Worm (Caenorhabditis elegans) whole organism, late embryonic: ENCODE measurements around the gene F35C11.6.

ENCODE experiments used
- C08G9.2 ChIP-seq: sonication (generic microtip); optimal IDR thresholded peaks from 2 replicates; lab custom pipeline; 2016; ENCODE audit warnings: mild to moderate bottlenecking, missing genetic modification characterization, moderate library complexity, missing compliant biosample characterization
- K02D7.2 ChIP-seq: sonication (generic microtip); optimal IDR thresholded peaks from 2 replicates; lab custom pipeline; 2017; ENCODE audit warnings: mild to moderate bottlenecking, missing genetic modification characterization, missing compliant biosample characterization
- T23F11.4 ChIP-seq: fragments of 200-800 bp; sonication (Bioruptor generic); optimal IDR thresholded peaks from 2 replicates; lab custom pipeline; 2018; ENCODE audit warnings: mild to moderate bottlenecking, missing genetic modification characterization, missing compliant biosample characterization
- Y22D7AL.16 ChIP-seq: sonication (generic microtip); optimal IDR thresholded peaks from 2 replicates; lab custom pipeline; 2016; ENCODE audit warnings: missing genetic modification characterization, missing compliant biosample characterization
- ama-1 ChIP-seq: fragments of 150-350 bp; optimal IDR thresholded peaks from 2 replicates; lab custom pipeline; 2014
- ceh-22 ChIP-seq: sonication (generic microtip); optimal IDR thresholded peaks from 2 replicates; lab custom pipeline; 2017; ENCODE audit warnings: missing biosample characterization, missing genetic modification characterization
- ceh-24 ChIP-seq: sonication (generic microtip); optimal IDR thresholded peaks from 2 replicates; lab custom pipeline; 2016; ENCODE audit warnings: mild to moderate bottlenecking, missing genetic modification characterization, missing compliant biosample characterization
- ceh-30 ChIP-seq: fragments of 150-350 bp; optimal IDR thresholded peaks from 2 replicates; lab custom pipeline; 2014; ENCODE audit warnings: missing biosample characterization, missing genetic modification characterization
- elt-2 ChIP-seq: sonication (generic microtip); optimal IDR thresholded peaks from 2 replicates; lab custom pipeline; 2016; ENCODE audit warnings: missing genetic modification reagents, missing genetic modification characterization, missing compliant biosample characterization
- eyg-1 ChIP-seq: sonication (generic microtip); optimal IDR thresholded peaks from 2 replicates; lab custom pipeline; 2016; ENCODE audit warnings: missing genotype, missing genetic modification characterization, missing compliant biosample characterization
- fax-1 ChIP-seq: sonication (generic microtip); optimal IDR thresholded peaks from 2 replicates; lab custom pipeline; 2016; ENCODE audit warnings: missing genotype, missing genetic modification characterization, missing compliant biosample characterization
- fkh-6 ChIP-seq: sonication (generic microtip); optimal IDR thresholded peaks from 2 replicates; lab custom pipeline; 2016; ENCODE audit warnings: missing genetic modification characterization, missing compliant biosample characterization
- gmeb-2 ChIP-seq: sonication (generic microtip); optimal IDR thresholded peaks from 2 replicates; lab custom pipeline; 2016; ENCODE audit warnings: missing genetic modification characterization, inconsistent platforms, missing compliant biosample characterization
- hlh-13 ChIP-seq: fragments of 200-800 bp; sonication (Bioruptor generic); optimal IDR thresholded peaks from 2 replicates; lab custom pipeline; 2018; ENCODE audit warnings: mild to moderate bottlenecking, missing genetic modification characterization, missing compliant biosample characterization
- hlh-15 ChIP-seq: sonication (generic microtip); optimal IDR thresholded peaks from 2 replicates; lab custom pipeline; 2016; ENCODE audit warnings: missing genetic modification characterization, missing compliant biosample characterization
- hlh-30 ChIP-seq: sonication (generic microtip); optimal IDR thresholded peaks from 2 replicates; lab custom pipeline; 2017; ENCODE audit warnings: antibody characterized with exemption, missing genetic modification characterization, missing compliant biosample characterization; ENCODE audit not compliant: insufficient read depth
- madf-2 ChIP-seq: sonication (generic microtip); optimal IDR thresholded peaks from 2 replicates; lab custom pipeline; 2017; ENCODE audit warnings: missing genetic modification characterization, missing compliant biosample characterization
- nhr-11 ChIP-seq: fragments of 150-350 bp; optimal IDR thresholded peaks from 2 replicates; lab custom pipeline; 2014; ENCODE audit warnings: missing biosample characterization, missing genetic modification characterization
- nhr-232 ChIP-seq: sonication (generic microtip); optimal IDR thresholded peaks from 2 replicates; lab custom pipeline; 2016; ENCODE audit warnings: missing genetic modification characterization, missing compliant biosample characterization
- npax-4 ChIP-seq: sonication (generic microtip); optimal IDR thresholded peaks from 2 replicates; lab custom pipeline; 2016; ENCODE audit warnings: missing genetic modification characterization, missing compliant biosample characterization
- odd-2 ChIP-seq: sonication (generic microtip); optimal IDR thresholded peaks from 2 replicates; lab custom pipeline; 2017; ENCODE audit warnings: antibody characterized with exemption, mild to moderate bottlenecking, missing genetic modification characterization, missing compliant biosample characterization
- pag-3 ChIP-seq: sonication (generic microtip); optimal IDR thresholded peaks from 2 replicates; lab custom pipeline; 2016; ENCODE audit warnings: missing compliant biosample characterization, missing genetic modification characterization, borderline replicate concordance
- pat-9 ChIP-seq: fragments of 200-800 bp; sonication (Bioruptor generic); optimal IDR thresholded peaks from 2 replicates; lab custom pipeline; 2018; ENCODE audit warnings: mild to moderate bottlenecking, missing genetic modification characterization, moderate library complexity, missing compliant biosample characterization
- pha-2 ChIP-seq: sonication (generic microtip); optimal IDR thresholded peaks from 2 replicates; lab custom pipeline; 2017; ENCODE audit warnings: mild to moderate bottlenecking, missing genetic modification characterization, missing compliant biosample characterization
- pha-4 ChIP-seq: fragments of 150-350 bp; optimal IDR thresholded peaks from 2 replicates; lab custom pipeline; 2018; ENCODE audit warnings: missing biosample characterization, missing genetic modification reagents, missing genetic modification characterization
- pqm-1 ChIP-seq: sonication (generic microtip); optimal IDR thresholded peaks from 2 replicates; lab custom pipeline; 2016; ENCODE audit warnings: missing genetic modification characterization, missing compliant biosample characterization
- ref-2 ChIP-seq: sonication (generic microtip); optimal IDR thresholded peaks from 2 replicates; lab custom pipeline; 2016; ENCODE audit warnings: missing genetic modification characterization, missing compliant biosample characterization
- sdc-2 ChIP-seq: sonication (generic microtip); optimal IDR thresholded peaks from 2 replicates; lab custom pipeline; 2016; ENCODE audit warnings: missing genotype, missing genetic modification characterization, missing compliant biosample characterization
- sox-4 ChIP-seq: sonication (generic microtip); optimal IDR thresholded peaks from 2 replicates; lab custom pipeline; 2017; ENCODE audit warnings: mild to moderate bottlenecking, missing genetic modification characterization, inconsistent platforms, missing compliant biosample characterization
- ttx-3 ChIP-seq: sonication (generic microtip); optimal IDR thresholded peaks from 2 replicates; lab custom pipeline; 2016; ENCODE audit warnings: missing genetic modification reagents, missing genetic modification characterization, missing compliant biosample characterization
- ztf-16 ChIP-seq: sonication (generic microtip); optimal IDR thresholded peaks from 2 replicates; lab custom pipeline; 2017; ENCODE audit warnings: missing genetic modification characterization, missing compliant biosample characterization

F35C11.6 gene

DNA sequence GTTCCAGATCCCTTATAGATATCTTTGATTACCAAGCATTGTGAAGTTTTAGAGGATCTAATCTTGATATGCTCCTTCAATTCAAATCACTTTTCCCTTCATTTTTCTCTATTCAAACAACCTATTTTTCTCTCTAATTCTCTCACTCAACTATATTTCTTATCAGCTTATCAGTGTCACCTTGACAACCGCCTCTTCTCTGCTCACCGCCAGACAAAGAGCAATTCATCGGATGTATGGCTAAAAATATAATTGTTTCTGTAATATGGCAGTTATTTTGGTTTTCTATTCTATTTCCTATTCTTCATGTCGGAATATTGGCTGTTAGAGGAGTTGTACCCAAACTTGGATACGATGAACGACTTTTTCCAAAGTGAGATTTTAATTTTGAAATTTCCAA lies 9.2 kb downstream of the F35C11.6 start:
- peak; percentile 55 for TF ChIP-seq elt-2 (tag; lab: Kevin White, UChicago)
- no peak for TF ChIP-seq pag-3 (tag; lab: Kevin White, UChicago)
- no peak for TF ChIP-seq ceh-24 (tag; lab: Kevin White, UChicago)
- TF ChIP-seq, all 69 proteins: peak for 1

DNA sequence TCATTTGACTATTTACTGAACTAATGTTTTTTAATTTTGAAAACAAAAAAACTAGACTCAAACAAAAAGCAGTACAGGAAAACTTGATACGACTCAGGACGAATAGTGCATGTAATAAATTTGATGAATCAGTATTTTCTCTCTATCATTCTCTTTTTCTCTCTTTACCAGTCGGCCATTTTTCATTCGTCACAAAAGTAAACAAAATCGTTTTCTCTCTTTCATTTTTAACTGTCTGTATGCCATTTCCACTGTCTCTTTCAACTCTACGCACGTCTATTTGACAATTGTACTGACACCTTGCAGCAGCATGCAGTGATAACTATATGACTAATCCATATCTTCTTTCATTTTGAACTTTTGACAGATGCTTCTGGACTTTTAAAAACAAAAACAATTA lies 10.2 kb downstream of the F35C11.6 start, which contains the start of the genes F35C11.2 and F35C11.4:
TSS of gene F35C11.2 (minus strand) at position 90 of the 400 bp plus-strand sequence.
TSS of gene F35C11.4 (plus strand) at position 260 of the 400 bp plus-strand sequence.
- TF ChIP-seq pqm-1 (tag; lab: Kevin White, UChicago): no peak
- no peak for TF ChIP-seq gmeb-2
- no peak for TF ChIP-seq nhr-232 (tag; lab: Kevin White, UChicago)
- TF ChIP-seq ceh-30 (tag; lab: Kevin White, UChicago): no peak
- TF ChIP-seq ceh-22 (tag; lab: Kevin White, UChicago): no peak
- TF ChIP-seq ztf-16: no peak
- TF ChIP-seq fkh-6 (tag; lab: Kevin White, UChicago): no peak
- no peak for TF ChIP-seq npax-4 (tag; lab: Kevin White, UChicago)
- TF ChIP-seq pat-9: no peak
- no peak for TF ChIP-seq hlh-15 (tag; lab: Kevin White, UChicago)

DNA sequence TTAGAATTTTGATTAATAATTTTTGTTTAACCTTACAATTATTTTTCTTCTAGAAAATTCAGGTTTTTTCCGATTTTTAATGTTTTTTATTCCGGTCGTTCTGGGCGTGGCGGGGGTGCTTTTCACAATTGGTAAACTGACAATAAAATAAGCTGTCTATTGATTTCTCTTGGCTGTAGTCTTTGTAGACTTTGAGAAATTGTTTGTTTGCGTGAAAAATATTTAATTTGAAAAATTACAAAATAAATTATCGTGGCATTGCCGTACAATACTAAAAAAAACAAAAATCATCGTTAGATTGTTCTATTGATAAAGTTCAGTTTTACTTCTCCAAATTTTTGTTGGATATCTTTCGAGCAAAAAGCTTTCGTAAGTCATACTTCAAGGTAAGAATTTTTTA lies 12.5 kb downstream of the F35C11.6 start, which contains the start of gene F35C11.3:
TSS of gene F35C11.3 (plus strand) at position 301 of the 400 bp plus-strand sequence.
- TF ChIP-seq pha-4 (tag; lab: Kevin White, UChicago) (no peak), gmeb-2 (no peak), ztf-16 (no peak), madf-2 (tag; lab: Kevin White, UChicago) (no peak)

DNA sequence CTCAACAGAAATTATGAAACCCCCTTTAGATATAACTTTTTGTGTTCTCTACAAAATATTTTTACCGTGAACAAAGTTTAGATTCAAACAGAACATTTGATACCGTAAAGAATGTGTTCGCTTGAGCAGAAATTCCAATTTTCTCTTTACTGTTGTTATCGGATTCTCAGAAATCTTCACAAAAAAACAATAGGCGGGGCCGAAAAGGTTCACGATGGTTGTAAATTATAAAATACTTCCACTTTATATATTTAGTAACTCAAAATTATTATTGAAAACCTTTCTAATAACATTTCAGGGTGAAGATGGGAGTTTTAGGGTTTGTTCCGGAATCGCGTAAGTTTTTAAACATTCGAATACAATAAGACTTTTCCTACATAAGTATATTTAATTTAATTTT lies 20.8 kb downstream of the F35C11.6 start, which contains the start of gene nlp-5:
TSS of gene nlp-5 (plus strand) at position 301 of the 400 bp plus-strand sequence.
- no peak for TF ChIP-seq odd-2 (tag; lab: Kevin White, UChicago)
- no peak for TF ChIP-seq fkh-6 (tag; lab: Kevin White, UChicago)
- TF ChIP-seq eyg-1 (tag; lab: Kevin White, UChicago): no peak
- no peak for TF ChIP-seq C08G9.2
- no peak for TF ChIP-seq pha-4 (tag; lab: Kevin White, UChicago)
- TF ChIP-seq sox-4 (tag; lab: Kevin White, UChicago): no peak
- TF ChIP-seq pha-2: no peak
- no peak for TF ChIP-seq Y22D7AL.16 (tag; lab: Kevin White, UChicago)
- no peak for TF ChIP-seq T23F11.4
- no peak for TF ChIP-seq pat-9
- TF ChIP-seq ttx-3 (tag; lab: Kevin White, UChicago): no peak
- no peak for TF ChIP-seq hlh-30 (tag; lab: Kevin White, UChicago)
- no peak for TF ChIP-seq K02D7.2 (tag; lab: Kevin White, UChicago)
- no peak for TF ChIP-seq fax-1 (tag; lab: Kevin White, UChicago)
- TF ChIP-seq ama-1: no peak

DNA sequence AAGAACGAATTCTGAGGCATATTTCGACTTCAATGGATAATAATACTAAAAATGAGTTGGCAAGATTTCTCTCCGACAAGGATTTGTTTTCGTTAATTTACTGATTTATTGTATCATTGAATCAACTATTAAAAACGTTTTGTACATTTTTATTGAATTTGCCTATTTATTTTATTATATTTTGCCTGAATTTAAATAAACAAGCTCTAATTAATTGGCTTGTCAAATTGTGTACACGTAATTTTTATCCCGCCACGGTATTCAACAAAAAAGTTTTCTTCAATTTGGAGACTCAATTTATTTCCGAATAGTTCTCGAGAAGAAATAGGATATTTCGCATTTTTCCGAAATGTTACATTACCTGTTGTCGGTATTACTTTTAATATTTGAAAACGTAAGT lies 26.4 kb downstream of the F35C11.6 start, which contains the start of gene M110.7:
TSS of gene M110.7 (plus strand) at position 301 of the 400 bp plus-strand sequence.
- TF ChIP-seq madf-2 (tag; lab: Kevin White, UChicago) (no peak), hlh-13 (GFP tag; lab: Kevin White, UChicago) (no peak), ref-2 (tag; lab: Kevin White, UChicago) (no peak), pha-4 (tag; lab: Kevin White, UChicago) (no peak), pha-2 (no peak), nhr-11 (tag; lab: Kevin White, UChicago) (no peak)

DNA sequence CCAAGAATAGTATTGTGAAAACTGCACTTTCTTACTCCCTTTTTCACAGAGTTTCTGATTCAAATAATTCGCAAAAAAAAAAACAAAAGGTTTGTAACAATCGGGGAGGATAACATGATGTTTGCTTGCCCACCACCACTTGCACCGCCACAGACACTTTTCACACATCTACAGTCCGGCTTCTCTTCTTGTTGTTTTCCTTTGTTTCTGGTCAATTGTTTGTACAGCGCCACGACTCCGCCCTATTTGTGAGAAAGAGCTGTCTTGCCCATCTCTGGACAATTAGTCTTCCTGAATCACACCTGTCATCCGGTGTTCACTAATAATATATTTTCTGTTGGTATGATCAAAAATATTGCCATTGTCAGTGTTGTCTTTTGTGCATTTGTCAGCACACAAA lies 28.0 kb downstream of the F35C11.6 start, which contains the start of gene M110.9:
TSS of gene M110.9 (plus strand) at position 301 of the 400 bp plus-strand sequence.
- no peak for TF ChIP-seq sox-4 (tag; lab: Kevin White, UChicago)
- no peak for TF ChIP-seq sdc-2 (tag; lab: Kevin White, UChicago)
- TF ChIP-seq, all 69 proteins: peak for 0
